Worm (Caenorhabditis elegans) whole organism, dauer: ENCODE results near the gene F22B8.7.

ENCODE experiments used
- unc-62 ChIP-seq: sonication (generic microtip); optimal IDR thresholded peaks from 2 replicates; lab custom pipeline; 2017; ENCODE audit warnings: missing biosample characterization, missing genetic modification reagents, missing genetic modification characterization

The F22B8.7 gene

ce11 chrV:16075250-16075709 is 19.1 kb upstream of the F22B8.7 start, which contains the start of the genes F14H3.12 and srj-29:
Gene F14H3.12, minus strand, starts transcription at chrV:16075323.
Gene srj-29, plus strand, starts transcription at chrV:16075659.
- no peak for TF ChIP-seq unc-62 (GFP tag; lab: Kevin White, UChicago)

- no peak for TF ChIP-seq unc-62 (GFP tag; lab: Kevin White, UChicago)
Observed at ce11 chrV:16080039-16080438, 14.3 kb upstream of the F22B8.7 start.

- TF ChIP-seq unc-62 (GFP tag; lab: Kevin White, UChicago), result no peak
Observed at ce11 chrV:16080678-16081077, 13.7 kb upstream of the F22B8.7 start.

ce11 chrV:16090685-16091084 is 3.7 kb upstream of the F22B8.7 start, which contains the start of gene F22B8.3:
Gene F22B8.3, plus strand, starts transcription at chrV:16090985.
- no peak for TF ChIP-seq unc-62 (GFP tag; lab: Kevin White, UChicago)

ce11 chrV:16094862-16095261 is 478 bp downstream of the F22B8.7 start:
- no peak for TF ChIP-seq unc-62 (GFP tag; lab: Kevin White, UChicago)

ce11 chrV:16099441-16099840 is 5.1 kb downstream of the F22B8.7 start, which contains the start of gene str-7:
Gene str-7, minus strand, starts transcription at chrV:16099541.
- TF ChIP-seq unc-62 (GFP tag; lab: Kevin White, UChicago), result no peak

ce11 chrV:16100103-16100730 is 5.8 kb downstream of the F22B8.7 start, which contains the start of gene cth-1:
Gene cth-1, plus strand, starts transcription at chrV:16100680.
- no peak for TF ChIP-seq unc-62 (GFP tag; lab: Kevin White, UChicago)

- no peak for TF ChIP-seq unc-62 (GFP tag; lab: Kevin White, UChicago)
Observed at ce11 chrV:16103594-16103993, 9.2 kb downstream of the F22B8.7 start, which contains the start of gene argk-1. Gene argk-1, plus strand, starts transcription at chrV:16103894.

ce11 chrV:16114237-16114636 is 19.9 kb downstream of the F22B8.7 start, which contains the start of gene srxa-16:
Gene srxa-16, minus strand, starts transcription at chrV:16114337.
- TF ChIP-seq unc-62 (GFP tag; lab: Kevin White, UChicago), result no peak

ce11 chrV:16115381-16115780 is 21.0 kb downstream of the F22B8.7 start, which contains the start of gene str-25:
Gene str-25, plus strand, starts transcription at chrV:16115681.
- TF ChIP-seq unc-62 (GFP tag; lab: Kevin White, UChicago), result no peak

ce11 chrV:16118601-16119000 is 24.2 kb downstream of the F22B8.7 start, which contains the start of gene str-103:
Gene str-103, minus strand, starts transcription at chrV:16118701.
- no peak for TF ChIP-seq unc-62 (GFP tag; lab: Kevin White, UChicago)

ce11 chrV:16120499-16120898 is 26.1 kb downstream of the F22B8.7 start:
- no peak for TF ChIP-seq unc-62 (GFP tag; lab: Kevin White, UChicago)

- no peak for TF ChIP-seq unc-62 (GFP tag; lab: Kevin White, UChicago)
Observed at ce11 chrV:16120922-16121321, 26.5 kb downstream of the F22B8.7 start, which contains the start of gene skr-3. Gene skr-3, plus strand, starts transcription at chrV:16121084.

ce11 chrV:16121451-16121850 is 27.1 kb downstream of the F22B8.7 start:
- TF ChIP-seq unc-62 (GFP tag; lab: Kevin White, UChicago), result no peak

ce11 chrV:16124739-16125138 is 30.4 kb downstream of the F22B8.7 start, which contains the start of gene nhr-111:
Gene nhr-111, minus strand, starts transcription at chrV:16124839.
- TF ChIP-seq unc-62 (GFP tag; lab: Kevin White, UChicago), result no peak

- no peak for TF ChIP-seq unc-62 (GFP tag; lab: Kevin White, UChicago)
Observed at ce11 chrV:16127401-16127800, 33.0 kb downstream of the F22B8.7 start, which contains the start of gene fbxa-143. Gene fbxa-143, minus strand, starts transcription at chrV:16127501.
